Fruit fly (Drosophila melanogaster): Measurements from ENCODE around the gene spn-A.

spn-A gene

dm6 chr3R:30046029-30047001 is 9.5 kb downstream of the spn-A start, which contains the start of the genes RpL32 and CG7943 (continued):
- TF ChIP-seq ato (GFP tag; IDR thresholded peaks at IDR 0.05; ENCODE audit: partially characterized antibody) (peak; percentile 100), HHEX (GFP tag; optimal IDR thresholded peaks at IDR 0.05) (peak; percentile 95), vnd (GFP tag; IDR thresholded peaks at IDR 0.05; ENCODE audit: partially characterized antibody) (peak; percentile 100), Max (GFP tag; optimal IDR thresholded peaks at IDR 0.05) (peak; percentile 97), CG13424 (tag; optimal IDR thresholded peaks at IDR 0.05) (peak; percentile 83), Hsf (GFP tag; optimal IDR thresholded peaks at IDR 0.05) (peak; percentile 93), CG2875 (GFP tag; optimal IDR thresholded peaks at IDR 0.05) (peak; percentile 83), CG8765 (GFP tag; IDR thresholded peaks at IDR 0.05) (peak; percentile 95), CG11504 (tag; optimal IDR thresholded peaks at IDR 0.05) (peak; percentile 90), sim (GFP tag; IDR thresholded peaks at IDR 0.05) (peak; percentile 81), D19A (tag; optimal IDR thresholded peaks at IDR 0.05) (peak; percentile 77), MESR4 (GFP tag; optimal IDR thresholded peaks at IDR 0.05) (peak; percentile 93), ken (GFP tag; IDR thresholded peaks at IDR 0.05) (peak; percentile 95), kay (GFP tag; optimal IDR thresholded peaks at IDR 0.05) (peak; percentile 75), trh (GFP tag; optimal IDR thresholded peaks at IDR 0.05) (peak; percentile 85), hb (GFP tag; IDR thresholded peaks at IDR 0.05; ENCODE audit: partially characterized antibody) (peak; percentile 100), CG10462 (GFP tag; optimal IDR thresholded peaks at IDR 0.05) (peak; percentile 56), zfh2 (GFP tag; optimal IDR thresholded peaks at IDR 0.05) (peak; percentile 96), Camta (GFP tag; optimal IDR thresholded peaks at IDR 0.05) (peak; percentile 98), klu (GFP tag; IDR thresholded peaks at IDR 0.05) (peak; percentile 88), CG10565 (GFP tag; optimal IDR thresholded peaks at IDR 0.05) (peak; percentile 90), gfzf (GFP tag; optimal IDR thresholded peaks at IDR 0.05) (peak; percentile 75), Sox102F (GFP tag; optimal IDR thresholded peaks at IDR 0.05) (peak; percentile 78), H2.0 (GFP tag; IDR thresholded peaks at IDR 0.05) (peak; percentile 83), HLH3B (GFP tag; IDR thresholded peaks at IDR 0.05) (peak; percentile 93), vvl (GFP tag; IDR thresholded peaks at IDR 0.05) (peak; percentile 97), oc (tag; optimal IDR thresholded peaks at IDR 0.05) (peak; percentile 81), CG17328 (GFP tag; IDR thresholded peaks at IDR 0.05) (peak; percentile 92), Doc3 (GFP tag; IDR thresholded peaks at IDR 0.05; ENCODE audit: partially characterized antibody) (peak; percentile 100), Vsx1 (GFP tag; optimal IDR thresholded peaks at IDR 0.05) (peak; percentile 89), CG15479 (GFP tag; optimal IDR thresholded peaks at IDR 0.05) (peak; percentile 48), peb (GFP tag; IDR thresholded peaks at IDR 0.05) (peak; percentile 92), CG5245 (GFP tag; optimal IDR thresholded peaks at IDR 0.05) (peak; percentile 92), CG10654 (GFP tag; optimal IDR thresholded peaks at IDR 0.05) (peak; percentile 95), inv (GFP tag; IDR thresholded peaks at IDR 0.05; ENCODE audit: partially characterized antibody) (peak; percentile 100), Oaz (GFP tag; IDR thresholded peaks at IDR 0.05) (peak; percentile 94), CG4820 (GFP tag; optimal IDR thresholded peaks at IDR 0.05) (peak; percentile 92), CG32772 (GFP tag; IDR thresholded peaks at IDR 0.05) (peak; percentile 94), H15 (GFP tag; IDR thresholded peaks at IDR 0.05) (peak; percentile 93), schlank (tag; optimal IDR thresholded peaks at IDR 0.05) (peak; percentile 93), slou (GFP tag; optimal IDR thresholded peaks at IDR 0.05) (peak; percentile 95), da (GFP tag; optimal IDR thresholded peaks at IDR 0.05) (peak; percentile 81), CG15601 (tag; optimal IDR thresholded peaks at IDR 0.05) (peak; percentile 83), gt (GFP tag; IDR thresholded peaks at IDR 0.05) (peak; percentile 82), cg (GFP tag; optimal IDR thresholded peaks at IDR 0.05) (no peak), trem (tag; optimal IDR thresholded peaks at IDR 0.05) (peak; percentile 93), CG7928 (GFP tag; optimal IDR thresholded peaks at IDR 0.05) (peak; percentile 77), rib (GFP tag; IDR thresholded peaks at IDR 0.05) (peak; percentile 94)
